Fruit fly (Drosophila melanogaster): ENCODE data around the gene cyc.

DNA sequence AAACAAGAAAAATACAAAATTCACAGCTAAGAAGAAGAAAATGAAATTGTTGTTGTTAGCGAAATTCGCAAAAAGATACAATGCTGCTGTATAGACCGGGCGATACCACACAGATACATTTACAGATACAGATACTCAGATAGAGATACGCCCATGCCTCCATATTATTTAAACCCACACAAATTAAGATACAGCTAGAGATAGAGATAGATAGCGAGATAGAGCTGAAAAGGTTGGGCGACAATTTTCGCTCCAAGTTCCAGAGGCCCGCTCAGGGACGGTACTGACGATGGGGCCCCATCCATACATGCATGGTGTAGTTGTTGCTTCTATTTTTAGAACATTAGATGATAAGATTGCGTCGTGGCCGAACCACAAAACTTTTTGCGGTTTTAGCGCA is 28.1 kb downstream of the cyc start:
- TF ChIP-seq insv (optimal IDR thresholded peaks at IDR 0.05): no peak
- TF ChIP-seq psq (optimal IDR thresholded peaks at IDR 0.05): no peak
- TF ChIP-seq Sin3A (optimal IDR thresholded peaks at IDR 0.05): no peak
- no peak for TF ChIP-seq h (optimal IDR thresholded peaks at IDR 0.05)
- no peak for TF ChIP-seq Myc (optimal IDR thresholded peaks at IDR 0.05)

Measured in Kc167 (cell line).